Worm (Caenorhabditis elegans): Measurements from ENCODE around the gene rfip-2.

ce11 chrII:701025-701370, 22.6 kb upstream of the rfip-2 start, which contains the start of gene T02H6.11:
- TF ChIP-seq ztf-4 (tag; optimal IDR thresholded peaks at IDR 0.05) (no peak), unc-62 (GFP tag; optimal IDR thresholded peaks at IDR 0.05) (no peak)

Data from whole organism, L3 larva.